Fruit fly (Drosophila melanogaster) whole organism, embryonic: ENCODE measurements around the gene CG13026.

ENCODE experiments used
- C15 ChIP-seq: fragments of 200-800 bp; sonication (Bioruptor generic); IDR thresholded peaks from 3 replicates; pipeline ENCODE4 v1.3.6; 2022; ENCODE audit warnings: missing biosample characterization, missing genetic modification characterization
- CG1024 ChIP-seq: fragments of 200-800 bp; sonication (Bioruptor generic); IDR thresholded peaks from 2 replicates; pipeline ENCODE4 v1.3.6; 2022; ENCODE audit warnings: missing biosample characterization, missing genetic modification characterization
- CG11085 ChIP-seq: fragments of 200-800 bp; sonication (Bioruptor generic); IDR thresholded peaks from 2 replicates; pipeline ENCODE4 v1.3.6; 2022; ENCODE audit warnings: missing biosample characterization, missing genetic modification characterization
- CG12219 ChIP-seq: fragments of 200-800 bp; sonication (Bioruptor generic); optimal IDR thresholded peaks from 3 replicates; lab custom pipeline; 2018; ENCODE audit warnings: missing biosample characterization, mild to moderate bottlenecking, missing genetic modification characterization
- CG12769 ChIP-seq: fragments of 200-800 bp; sonication (Bioruptor generic); optimal IDR thresholded peaks from 2 replicates; lab custom pipeline; 2019; ENCODE audit warnings: missing biosample characterization, mild to moderate bottlenecking, missing genetic modification characterization, moderate library complexity
- CG14710 ChIP-seq: fragments of 200-800 bp; sonication (Bioruptor generic); optimal IDR thresholded peaks from 3 replicates; lab custom pipeline; 2019; ENCODE audit warnings: missing biosample characterization, mild to moderate bottlenecking, missing genetic modification characterization, moderate library complexity
- CG15479 ChIP-seq: fragments of 200-800 bp; sonication (Bioruptor generic); optimal IDR thresholded peaks from 3 replicates; lab custom pipeline; 2019; ENCODE audit warnings: missing biosample characterization, mild to moderate bottlenecking, missing genetic modification characterization, moderate library complexity
- CG1602 ChIP-seq: fragments of 200-800 bp; sonication (Bioruptor generic); optimal IDR thresholded peaks from 3 replicates; lab custom pipeline; 2016; ENCODE audit warnings: missing biosample characterization, missing genetic modification characterization
- CG2678 ChIP-seq: fragments of 200-800 bp; sonication (Bioruptor generic); optimal IDR thresholded peaks from 3 replicates; lab custom pipeline; 2019; ENCODE audit warnings: missing biosample characterization, mild to moderate bottlenecking, missing genetic modification characterization, moderate library complexity
- CG32532 ChIP-seq: fragments of 200-800 bp; sonication (Bioruptor generic); IDR thresholded peaks from 2 replicates; pipeline ENCODE4 v1.3.6; 2022; ENCODE audit warnings: missing biosample characterization, missing genetic modification characterization
- CG33557 ChIP-seq: fragments of 200-800 bp; sonication (Bioruptor generic); optimal IDR thresholded peaks from 2 replicates; lab custom pipeline; 2019; ENCODE audit warnings: missing biosample characterization, mild to moderate bottlenecking, missing genetic modification characterization, moderate library complexity
- CG3407 ChIP-seq: fragments of 200-800 bp; sonication (Bioruptor generic); optimal IDR thresholded peaks from 2 replicates; lab custom pipeline; 2018; ENCODE audit warnings: missing biosample characterization, mild to moderate bottlenecking, missing genetic modification characterization
- CG4707 ChIP-seq: fragments of 200-800 bp; sonication (Bioruptor generic); optimal IDR thresholded peaks from 2 replicates; lab custom pipeline; 2018; ENCODE audit warnings: missing biosample characterization, mild to moderate bottlenecking, missing genetic modification characterization, moderate library complexity
- CG6765 ChIP-seq: fragments of 200-800 bp; sonication (Bioruptor generic); optimal IDR thresholded peaks from 3 replicates; lab custom pipeline; 2017; ENCODE audit warnings: missing biosample characterization, mild to moderate bottlenecking, missing genetic modification characterization
- CG8281 ChIP-seq: fragments of 200-800 bp; sonication (Bioruptor generic); optimal IDR thresholded peaks from 2 replicates; lab custom pipeline; 2018; ENCODE audit warnings: missing biosample characterization, mild to moderate bottlenecking, missing genetic modification characterization, moderate library complexity
- CG8388 ChIP-seq: fragments of 200-800 bp; sonication (Bioruptor generic); optimal IDR thresholded peaks from 2 replicates; lab custom pipeline; 2019; ENCODE audit warnings: missing biosample characterization, mild to moderate bottlenecking, missing genetic modification characterization, moderate library complexity
- CHES-1-like ChIP-seq: fragments of 200-800 bp; sonication (Bioruptor generic); optimal IDR thresholded peaks from 2 replicates; lab custom pipeline; 2016; ENCODE audit warnings: missing biosample characterization, missing genetic modification characterization
- D ChIP-seq, 2 experiments: fragments of 200-800 bp in 1 of 2; fragments of >200 bp in 1 of 2; sonication (Bioruptor generic) in 1 of 2; optimal IDR thresholded peaks; 2 replicates in 1 of 2; 3 replicates in 1 of 2; lab custom pipeline; 2017; ENCODE audit warnings: mild to moderate bottlenecking in 1 of 2, missing biosample characterization in 1 of 2, missing genetic modification characterization in 1 of 2, missing genetic modification reagents in 1 of 2
- Dip3 ChIP-seq: fragments of 200-800 bp; sonication (Bioruptor generic); optimal IDR thresholded peaks from 3 replicates; lab custom pipeline; 2016; ENCODE audit warnings: missing biosample characterization, missing genetic modification characterization
- Elba2 ChIP-seq: fragments of 200-800 bp; sonication (Bioruptor generic); optimal IDR thresholded peaks from 3 replicates; lab custom pipeline; 2016; ENCODE audit warnings: missing biosample characterization, missing genetic modification characterization
- Ets65A ChIP-seq: fragments of 200-800 bp; sonication (Bioruptor generic); peaks from one replicate; lab custom pipeline; 2016; ENCODE audit warnings: missing biosample characterization, missing genetic modification characterization
- Fer2 ChIP-seq: fragments of 200-800 bp; sonication (Bioruptor generic); optimal IDR thresholded peaks from 2 replicates; lab custom pipeline; 2018; ENCODE audit warnings: missing biosample characterization, mild to moderate bottlenecking, missing genetic modification characterization, moderate library complexity
- H15 ChIP-seq: fragments of 200-800 bp; sonication (Bioruptor generic); IDR thresholded peaks from 3 replicates; pipeline ENCODE4 v1.3.6; 2022; ENCODE audit warnings: missing biosample characterization, missing genetic modification characterization
- Jarid2 ChIP-seq: fragments of 200-800 bp; sonication (Bioruptor generic); optimal IDR thresholded peaks from 3 replicates; lab custom pipeline; 2017; ENCODE audit warnings: mild to moderate bottlenecking, missing biosample characterization, missing genetic modification reagents, missing genetic modification characterization
- Max ChIP-seq: fragments of 200-800 bp; sonication (Bioruptor generic); optimal IDR thresholded peaks from 2 replicates; lab custom pipeline; 2016; ENCODE audit warnings: missing biosample characterization, mild to moderate bottlenecking, missing genetic modification characterization
- Optix ChIP-seq: fragments of 200-800 bp; sonication (Bioruptor generic); IDR thresholded peaks from 3 replicates; pipeline ENCODE4 v1.3.6; 2022; ENCODE audit warnings: missing biosample characterization, missing genetic modification characterization
- Sin3A ChIP-seq: fragments of >200 bp; optimal IDR thresholded peaks from 2 replicates; lab custom pipeline; 2018
- Sox102F ChIP-seq: fragments of 200-800 bp; sonication (Bioruptor generic); optimal IDR thresholded peaks from 2 replicates; lab custom pipeline; 2018; ENCODE audit warnings: missing biosample characterization, mild to moderate bottlenecking, missing genetic modification characterization, moderate library complexity
- Sry-δ ChIP-seq: fragments of 200-800 bp; sonication (Bioruptor generic); optimal IDR thresholded peaks from 2 replicates; lab custom pipeline; 2016; ENCODE audit warnings: missing biosample characterization, missing genetic modification characterization
- bigmax ChIP-seq: fragments of 200-800 bp; sonication (Bioruptor generic); optimal IDR thresholded peaks from 2 replicates; lab custom pipeline; 2018; ENCODE audit warnings: missing biosample characterization, mild to moderate bottlenecking, missing genetic modification characterization
- cad ChIP-seq: fragments of >200 bp; optimal IDR thresholded peaks from 2 replicates; lab custom pipeline; 2017; ENCODE audit warnings: missing biosample characterization, missing genetic modification characterization
- crol ChIP-seq: fragments of 200-800 bp; sonication (Bioruptor generic); IDR thresholded peaks from 2 replicates; pipeline ENCODE4 v1.3.6; 2022; ENCODE audit warnings: missing biosample characterization, missing genetic modification characterization
- eve ChIP-seq, 2 experiments: fragments of >200 bp; optimal IDR thresholded peaks; 2 replicates each; lab custom pipeline; 2017; ENCODE audit warnings: missing biosample characterization in 2 of 2, missing genetic modification characterization in 2 of 2
- ewg ChIP-seq: fragments of 200-800 bp; sonication (Bioruptor generic); optimal IDR thresholded peaks from 3 replicates; lab custom pipeline; 2017; ENCODE audit warnings: mild to moderate bottlenecking, missing biosample characterization, missing genetic modification reagents, missing genetic modification characterization
- ftz-f1 ChIP-seq: fragments of 200-800 bp; sonication (Bioruptor generic); optimal IDR thresholded peaks from 2 replicates; lab custom pipeline; 2016; ENCODE audit warnings: missing biosample characterization, missing genetic modification characterization
- gfzf ChIP-seq: fragments of 200-800 bp; sonication (Bioruptor generic); optimal IDR thresholded peaks from 2 replicates; lab custom pipeline; 2016; ENCODE audit warnings: missing biosample characterization, mild to moderate bottlenecking, missing genetic modification characterization, moderate library complexity
- insv ChIP-seq, 2 experiments: fragments of 200-800 bp; sonication (Bioruptor generic); optimal IDR thresholded peaks; 3 replicates each; lab custom pipeline; 2016 to 2018; ENCODE audit warnings: missing biosample characterization in 2 of 2, missing genetic modification characterization in 2 of 2
- maf-S ChIP-seq: fragments of 200-800 bp; sonication (Bioruptor generic); optimal IDR thresholded peaks from 2 replicates; lab custom pipeline; 2016; ENCODE audit warnings: missing biosample characterization, missing genetic modification characterization
- nmo ChIP-seq: fragments of 200-800 bp; sonication (Bioruptor generic); optimal IDR thresholded peaks from 2 replicates; lab custom pipeline; 2018; ENCODE audit warnings: missing biosample characterization, mild to moderate bottlenecking, missing genetic modification characterization, moderate library complexity
- nom ChIP-seq: fragments of 200-800 bp; sonication (Bioruptor generic); optimal IDR thresholded peaks from 2 replicates; lab custom pipeline; 2017; ENCODE audit warnings: missing biosample characterization, missing genetic modification characterization, mild to moderate bottlenecking, moderate library complexity, missing genetic modification reagents
- pros ChIP-seq: fragments of 200-800 bp; sonication (Bioruptor generic); optimal IDR thresholded peaks from 3 replicates; lab custom pipeline; 2019; ENCODE audit warnings: missing biosample characterization, mild to moderate bottlenecking, missing genetic modification characterization, moderate library complexity
- ranshi ChIP-seq: fragments of 200-800 bp; sonication (Bioruptor generic); IDR thresholded peaks from 2 replicates; pipeline ENCODE4 v1.3.6; 2022; ENCODE audit warnings: missing biosample characterization, missing genetic modification characterization
- salm ChIP-seq: fragments of 200-800 bp; sonication (Bioruptor generic); optimal IDR thresholded peaks from 2 replicates; lab custom pipeline; 2018; ENCODE audit warnings: missing biosample characterization, mild to moderate bottlenecking, missing genetic modification characterization
- sna ChIP-seq: fragments of 200-800 bp; sonication (Bioruptor generic); IDR thresholded peaks from 2 replicates; pipeline ENCODE4 v1.3.6; 2022; ENCODE audit warnings: missing biosample characterization, missing genetic modification characterization; ENCODE audit not compliant: partially characterized antibody
- twi ChIP-seq: fragments of 200-800 bp; optimal IDR thresholded peaks from 2 replicates; lab custom pipeline; 2019; ENCODE audit warnings: missing biosample characterization, mild to moderate bottlenecking, missing genetic modification characterization, moderate library complexity
- zen ChIP-seq: fragments of 200-800 bp; sonication (Bioruptor generic); optimal IDR thresholded peaks from 3 replicates; lab custom pipeline; 2018; ENCODE audit warnings: missing biosample characterization, mild to moderate bottlenecking, missing genetic modification characterization, moderate library complexity
- zfh2 ChIP-seq: fragments of 200-800 bp; sonication (Bioruptor generic); optimal IDR thresholded peaks from 2 replicates; lab custom pipeline; 2016; ENCODE audit warnings: missing biosample characterization, missing genetic modification characterization

CG13026 gene

dm6 chr3L:16726069-16726591 is at the start of gene CG13026, which contains the start of gene PGRP-SB2:
Gene CG13026, minus strand, starts transcription at chr3L:16726169.
Gene PGRP-SB2, plus strand, starts transcription at chr3L:16726541.
- TF ChIP-seq Ets65A (GFP tag; lab: Kevin White, UChicago) (peak; percentile 8), CG3407 (GFP tag; lab: Kevin White, UChicago) (no peak)

- no peak for TF ChIP-seq crol (GFP tag; lab: Robert Waterston, UW)
- no peak for TF ChIP-seq Dip3
- TF ChIP-seq H15 (GFP tag; lab: Robert Waterston, UW), result no peak
- no peak for TF ChIP-seq ranshi
- no peak for TF ChIP-seq ewg
- TF ChIP-seq CG32532 (GFP tag; lab: Robert Waterston, UW), result no peak
- peak; percentile 45 for TF ChIP-seq bigmax
- TF ChIP-seq CG14710 (tag; lab: Kevin White, UChicago), result no peak
- TF ChIP-seq C15 (GFP tag; lab: Robert Waterston, UW), result 0 out of 3 replicates have a peak, but pooled peaks have one; percentile 17
- TF ChIP-seq Sin3A (lab: Kevin White, UChicago), result no peak
- TF ChIP-seq Jarid2 (GFP tag; lab: Kevin White, UChicago), result no peak
- TF ChIP-seq Max (GFP tag; lab: Kevin White, UChicago), result no peak
- TF ChIP-seq insv (GFP tag; optimal IDR thresholded peaks at IDR 0.05; lab: Kevin White, UChicago), result peak in 1 of 2 experiments; percentile 27
- TF ChIP-seq CG12219 (GFP tag; lab: Kevin White, UChicago), result no peak
- no peak for TF ChIP-seq CG8388 (GFP tag; lab: Kevin White, UChicago)
- TF ChIP-seq eve (GFP tag; optimal IDR thresholded peaks at IDR 0.05; lab: Kevin White, UChicago), result no peak
- TF ChIP-seq nmo (GFP tag; lab: Kevin White, UChicago), result no peak
- peak; percentile 48 for TF ChIP-seq D (optimal IDR thresholded peaks at IDR 0.05; lab: Kevin White, UChicago)
- TF ChIP-seq D (GFP tag; optimal IDR thresholded peaks at IDR 0.05; lab: Kevin White, UChicago), result no peak
- no peak for TF ChIP-seq CG1024 (GFP tag; lab: Robert Waterston, UW)
- TF ChIP-seq maf-S, result no peak
- no peak for TF ChIP-seq CG6765
- peak; percentile 72 for TF ChIP-seq CG15479 (GFP tag; lab: Kevin White, UChicago)
- TF ChIP-seq zen (tag; lab: Kevin White, UChicago), result peak; percentile 99
- TF ChIP-seq ftz-f1 (GFP tag; lab: Kevin White, UChicago), result no peak
- TF ChIP-seq nom, result no peak
- no peak for TF ChIP-seq CHES-1-like
- TF ChIP-seq Optix (GFP tag; lab: Robert Waterston, UW), result no peak
- TF ChIP-seq cad (GFP tag; lab: Kevin White, UChicago), result peak; percentile 11
- peak; percentile 74 for TF ChIP-seq twi (tag; lab: Kevin White, UChicago)
- no peak for TF ChIP-seq CG33557
- TF ChIP-seq CG1602 (GFP tag; lab: Kevin White, UChicago), result no peak
- TF ChIP-seq CG8281 (tag; lab: Kevin White, UChicago), result no peak
- TF ChIP-seq sna (GFP tag; lab: Robert Waterston, UW), result no peak
- TF ChIP-seq Sox102F, result no peak
- no peak for TF ChIP-seq CG12769 (tag; lab: Kevin White, UChicago)
- no peak for TF ChIP-seq Elba2 (GFP tag; lab: Kevin White, UChicago)
- peak; percentile 92 for TF ChIP-seq pros (GFP tag; lab: Kevin White, UChicago)
- no peak for TF ChIP-seq zfh2
- TF ChIP-seq CG4707 (GFP tag; lab: Kevin White, UChicago), result no peak
- no peak for TF ChIP-seq gfzf
- TF ChIP-seq Fer2 (tag; lab: Kevin White, UChicago), result no peak
- TF ChIP-seq CG2678 (tag; lab: Kevin White, UChicago), result no peak
- TF ChIP-seq Sry-δ, result no peak
- no peak for TF ChIP-seq salm
- TF ChIP-seq CG11085 (GFP tag; lab: Robert Waterston, UW), result no peak
Observed at dm6 chr3L:16772755-16773523, 47.0 kb upstream of the CG13026 start.
